Fruit fly (Drosophila melanogaster) whole organism, prepupa: Measurements from ENCODE around the gene nudE.

Source experiments
- Blimp-1 ChIP-seq: fragments of 200-800 bp; sonication (Bioruptor generic); optimal IDR thresholded peaks from 3 replicates; lab custom pipeline; 2017; ENCODE audit warnings: missing biosample characterization, missing genetic modification characterization, mild to moderate bottlenecking, moderate library complexity, missing genetic modification reagents
- CG10631 ChIP-seq: fragments of 200-800 bp; sonication (Bioruptor generic); optimal IDR thresholded peaks from 2 replicates; lab custom pipeline; 2016; ENCODE audit warnings: missing biosample characterization, missing genetic modification characterization
- CG11902 ChIP-seq: fragments of 200-800 bp; sonication (Bioruptor generic); optimal IDR thresholded peaks from 3 replicates; lab custom pipeline; 2016; ENCODE audit warnings: missing biosample characterization, missing genetic modification characterization
- CG15336 ChIP-seq: fragments of 200-800 bp; sonication (Bioruptor generic); IDR thresholded peaks from 2 replicates; pipeline ENCODE4 v1.3.6; 2022; ENCODE audit warnings: missing biosample characterization, missing genetic modification characterization
- CG3032 ChIP-seq: fragments of 200-800 bp; optimal IDR thresholded peaks from 2 replicates; lab custom pipeline; 2019; ENCODE audit warnings: missing biosample characterization, mild to moderate bottlenecking, missing genetic modification characterization, moderate library complexity
- CG31627 ChIP-seq: fragments of 200-800 bp; sonication (Bioruptor generic); optimal IDR thresholded peaks from 3 replicates; lab custom pipeline; 2016; ENCODE audit warnings: missing biosample characterization, missing genetic modification characterization
- CG3919 ChIP-seq: fragments of 200-800 bp; sonication (Bioruptor generic); optimal IDR thresholded peaks from 3 replicates; lab custom pipeline; 2016; ENCODE audit warnings: missing biosample characterization, missing genetic modification characterization
- CG4318 ChIP-seq: fragments of 200-800 bp; sonication (Bioruptor generic); optimal IDR thresholded peaks from 3 replicates; lab custom pipeline; 2017; ENCODE audit warnings: missing biosample characterization, mild to moderate bottlenecking, missing genetic modification characterization
- CG6276 ChIP-seq: fragments of 200-800 bp; sonication (Bioruptor generic); optimal IDR thresholded peaks from 2 replicates; lab custom pipeline; 2017; ENCODE audit warnings: missing biosample characterization, mild to moderate bottlenecking, missing genetic modification characterization
- CG7368 ChIP-seq: fragments of 200-800 bp; sonication (Bioruptor generic); optimal IDR thresholded peaks from 3 replicates; lab custom pipeline; 2016; ENCODE audit warnings: missing biosample characterization, missing genetic modification characterization
- CG8319 ChIP-seq: fragments of 200-800 bp; sonication (Bioruptor generic); optimal IDR thresholded peaks from 3 replicates; lab custom pipeline; 2016; ENCODE audit warnings: missing biosample characterization, missing genetic modification characterization
- CG9139 ChIP-seq: fragments of 200-800 bp; sonication (Bioruptor generic); optimal IDR thresholded peaks from 3 replicates; lab custom pipeline; 2017; ENCODE audit warnings: missing biosample characterization, mild to moderate bottlenecking, missing genetic modification characterization
- Eip75B ChIP-seq: fragments of 200-800 bp; sonication (Bioruptor generic); optimal IDR thresholded peaks from 3 replicates; lab custom pipeline; 2016; ENCODE audit warnings: missing biosample characterization, missing genetic modification characterization
- Eip78C ChIP-seq: fragments of 200-800 bp; sonication (Bioruptor generic); peaks from one replicate; lab custom pipeline; 2016; ENCODE audit warnings: missing biosample characterization, missing genetic modification characterization
- Ets21C ChIP-seq: fragments of 200-800 bp; sonication (Bioruptor generic); optimal IDR thresholded peaks from 3 replicates; lab custom pipeline; 2016; ENCODE audit warnings: missing biosample characterization, missing genetic modification characterization
- Ets96B ChIP-seq: fragments of 200-800 bp; optimal IDR thresholded peaks from 2 replicates; lab custom pipeline; 2019; ENCODE audit warnings: missing biosample characterization, mild to moderate bottlenecking, missing genetic modification characterization, moderate library complexity
- Hr39 ChIP-seq: fragments of 200-800 bp; sonication (Bioruptor generic); optimal IDR thresholded peaks from 2 replicates; lab custom pipeline; 2016; ENCODE audit warnings: missing biosample characterization, missing genetic modification characterization
- Met ChIP-seq: fragments of 200-800 bp; sonication (Bioruptor generic); optimal IDR thresholded peaks from 3 replicates; lab custom pipeline; 2016; ENCODE audit warnings: missing biosample characterization, missing genetic modification characterization
- OdsH ChIP-seq: fragments of 200-800 bp; sonication (Bioruptor generic); optimal IDR thresholded peaks from 3 replicates; lab custom pipeline; 2016; ENCODE audit warnings: missing biosample characterization, missing genetic modification characterization
- Sox14 ChIP-seq: fragments of 200-800 bp; sonication (Bioruptor generic); optimal IDR thresholded peaks from 3 replicates; lab custom pipeline; 2016; ENCODE audit warnings: missing biosample characterization, missing genetic modification characterization
- achi ChIP-seq: fragments of 200-800 bp; sonication (Bioruptor generic); optimal IDR thresholded peaks from 3 replicates; lab custom pipeline; 2016; ENCODE audit warnings: missing biosample characterization, missing genetic modification characterization
- dac ChIP-seq: fragments of 200-800 bp; sonication (Bioruptor generic); optimal IDR thresholded peaks from 2 replicates; lab custom pipeline; 2017; ENCODE audit warnings: missing biosample characterization, mild to moderate bottlenecking, missing genetic modification characterization
- dsx ChIP-seq: fragments of 200-800 bp; optimal IDR thresholded peaks from 3 replicates; lab custom pipeline; 2019; ENCODE audit warnings: missing biosample characterization, mild to moderate bottlenecking, missing genetic modification characterization, moderate library complexity; ENCODE audit not compliant: poor library complexity, severe bottlenecking
- esn ChIP-seq: fragments of 200-800 bp; sonication (Bioruptor generic); optimal IDR thresholded peaks from 2 replicates; lab custom pipeline; 2016; ENCODE audit warnings: missing biosample characterization, mild to moderate bottlenecking, missing genetic modification characterization, moderate library complexity
- fkh ChIP-seq: fragments of 200-800 bp; sonication (Bioruptor generic); optimal IDR thresholded peaks from 3 replicates; lab custom pipeline; 2017; ENCODE audit warnings: missing biosample characterization, mild to moderate bottlenecking, missing genetic modification characterization, moderate library complexity
- lz ChIP-seq: fragments of 200-800 bp; sonication (Bioruptor generic); optimal IDR thresholded peaks from 3 replicates; lab custom pipeline; 2016; ENCODE audit warnings: missing biosample characterization, missing genetic modification characterization
- pdm3 ChIP-seq: fragments of 200-800 bp; sonication (Bioruptor generic); optimal IDR thresholded peaks from 3 replicates; lab custom pipeline; 2016; ENCODE audit warnings: missing biosample characterization, missing genetic modification characterization
- ss ChIP-seq, 2 experiments: fragments of 200-800 bp; sonication (Bioruptor generic); optimal IDR thresholded peaks; 2 replicates in 1 of 2; 3 replicates in 1 of 2; lab custom pipeline; 2017 to 2018; ENCODE audit warnings: mild to moderate bottlenecking in 2 of 2, missing biosample characterization in 2 of 2, missing genetic modification characterization in 2 of 2, moderate library complexity in 1 of 2
- svp ChIP-seq: fragments of 200-800 bp; sonication (Bioruptor generic); peaks from one replicate; lab custom pipeline; 2016; ENCODE audit warnings: missing biosample characterization, missing genetic modification characterization
- topi ChIP-seq: fragments of 200-800 bp; sonication (Bioruptor generic); optimal IDR thresholded peaks from 3 replicates; lab custom pipeline; 2016; ENCODE audit warnings: missing biosample characterization, missing genetic modification characterization
- vri ChIP-seq: fragments of 200-800 bp; sonication (Bioruptor generic); optimal IDR thresholded peaks from 3 replicates; lab custom pipeline; 2016; ENCODE audit warnings: missing biosample characterization, mild to moderate bottlenecking, missing genetic modification characterization

The nudE gene

DNA sequence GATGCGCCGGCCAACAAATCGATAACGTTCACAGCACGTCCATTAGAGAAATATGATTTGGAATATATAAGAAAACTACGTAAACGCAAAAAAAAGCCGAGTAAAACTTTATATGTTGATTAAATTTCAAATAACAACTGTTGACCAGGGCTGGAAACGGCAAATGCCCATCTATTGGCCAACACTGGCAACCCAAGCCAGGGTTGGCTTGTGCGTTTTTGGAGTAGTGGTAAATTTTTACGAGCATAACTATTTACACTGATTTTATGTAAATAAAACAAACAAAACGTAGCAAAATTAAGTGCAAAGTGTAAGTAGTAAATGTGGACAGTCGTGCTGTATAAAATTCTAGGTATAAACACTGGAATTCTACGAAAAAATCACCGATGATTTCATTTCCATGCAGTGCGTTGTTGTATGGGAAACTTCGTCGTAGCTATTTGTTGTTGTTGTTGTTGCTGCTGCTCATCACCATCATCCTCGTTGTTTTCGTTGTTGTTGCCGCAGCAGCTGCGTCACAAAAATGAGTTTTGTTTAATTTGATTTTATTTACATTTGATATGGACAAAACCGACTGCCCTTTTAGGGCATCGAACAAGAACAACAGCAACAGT, at the start of gene nudE:
nudE (plus strand) TSS at position 196 of the 614 bp plus-strand sequence.
- TF ChIP-seq Eip75B (peak; percentile 55), dac (GFP tag; lab: Kevin White, UChicago) (no peak), achi (GFP tag; lab: Kevin White, UChicago) (no peak), lz (GFP tag; lab: Kevin White, UChicago) (peak; percentile 33), CG8319 (GFP tag; lab: Kevin White, UChicago) (peak; percentile 45), Ets21C (GFP tag; lab: Kevin White, UChicago) (peak; percentile 11), CG7368 (GFP tag; lab: Kevin White, UChicago) (peak; percentile 26), OdsH (GFP tag; lab: Kevin White, UChicago) (peak; percentile 19), Sox14 (GFP tag; lab: Kevin White, UChicago) (peak; percentile 46), CG31627 (GFP tag; lab: Kevin White, UChicago) (peak; percentile 42), fkh (GFP tag; lab: Kevin White, UChicago) (peak; percentile 90), topi (GFP tag; lab: Kevin White, UChicago) (peak; percentile 38), dsx (GFP tag; lab: Kevin White, UChicago) (no peak), svp (GFP tag; lab: Kevin White, UChicago) (peak; percentile 53), pdm3 (GFP tag; lab: Kevin White, UChicago) (peak; percentile 11), Eip78C (GFP tag; lab: Kevin White, UChicago) (peak; percentile 85), CG3919 (GFP tag; lab: Kevin White, UChicago) (no peak), CG10631 (GFP tag; lab: Kevin White, UChicago) (peak; percentile 16), CG6276 (no peak), CG11902 (GFP tag; lab: Kevin White, UChicago) (no peak), Blimp-1 (GFP tag; lab: Kevin White, UChicago) (no peak), CG9139 (GFP tag; lab: Kevin White, UChicago) (no peak), Met (GFP tag; lab: Kevin White, UChicago) (peak; percentile 33), Hr39 (GFP tag; lab: Kevin White, UChicago) (peak; percentile 45), esn (peak; percentile 50)

DNA sequence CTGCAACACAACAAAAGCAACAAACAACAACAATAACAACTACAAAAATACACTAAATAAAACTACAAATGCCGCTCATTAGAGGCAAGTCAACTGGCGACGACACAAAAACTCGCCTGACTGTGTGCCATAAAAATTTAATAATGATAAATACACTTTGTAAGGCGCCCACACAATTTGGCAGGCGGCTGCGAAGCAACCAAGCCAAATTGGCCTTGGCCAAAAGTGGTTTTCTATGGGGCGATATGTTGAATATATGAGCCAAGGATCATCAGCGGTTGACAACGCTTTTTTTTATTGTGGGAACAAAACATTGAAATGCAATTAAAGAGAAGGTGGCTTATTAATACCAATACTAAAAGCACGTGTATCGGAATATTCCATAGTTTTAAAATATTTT, 48.9 kb upstream of the nudE start:
- no peak for TF ChIP-seq Blimp-1 (GFP tag; lab: Kevin White, UChicago)
- no peak for TF ChIP-seq CG15336 (GFP tag; lab: Robert Waterston, UW)

DNA sequence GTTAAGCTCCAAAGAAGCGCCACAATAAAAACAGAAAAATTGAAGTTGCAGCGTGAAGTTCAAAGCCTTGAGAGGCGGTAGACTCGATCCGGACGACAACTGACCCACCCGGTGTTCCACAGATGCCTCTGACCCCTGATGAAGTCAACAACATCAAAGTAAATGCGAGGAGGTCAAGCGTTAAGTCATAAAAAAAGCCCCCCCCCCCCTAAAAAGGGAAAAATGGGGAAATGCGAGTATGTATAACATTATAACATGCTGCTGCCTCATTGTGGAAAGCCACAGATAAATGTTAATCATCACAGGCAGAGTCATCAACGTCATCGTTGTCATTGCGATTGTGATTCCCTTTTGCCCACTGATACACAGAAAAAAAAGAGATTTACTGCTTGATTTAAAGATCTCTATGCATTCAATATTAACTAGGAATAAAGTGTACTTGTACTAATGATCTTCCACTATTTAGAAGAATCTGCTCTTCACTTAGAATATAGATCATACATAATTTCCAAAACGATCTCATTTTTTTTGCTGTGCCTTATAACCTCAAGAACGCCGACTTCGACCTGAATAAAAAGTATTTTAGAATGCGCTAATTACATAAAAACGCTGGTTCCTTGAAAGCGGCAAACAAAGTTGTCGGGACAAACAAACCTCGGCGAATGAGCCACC, 47.9 kb upstream of the nudE start:
- peak; percentile 5 for TF ChIP-seq CG3032 (tag; lab: Kevin White, UChicago)
- TF ChIP-seq CG3919 (GFP tag; lab: Kevin White, UChicago), result no peak
- TF ChIP-seq dsx (GFP tag; lab: Kevin White, UChicago), result no peak
- TF ChIP-seq Ets96B (tag; lab: Kevin White, UChicago), result peak; percentile 0
- peak; percentile 85 for TF ChIP-seq svp (GFP tag; lab: Kevin White, UChicago)
- peak; percentile 56 for TF ChIP-seq Eip78C (GFP tag; lab: Kevin White, UChicago)
- peak; percentile 10 for TF ChIP-seq esn
- no peak for TF ChIP-seq lz (GFP tag; lab: Kevin White, UChicago)
- TF ChIP-seq CG10631 (GFP tag; lab: Kevin White, UChicago), result peak; percentile 25
- peak; percentile 19 for TF ChIP-seq pdm3 (GFP tag; lab: Kevin White, UChicago)
- TF ChIP-seq topi (GFP tag; lab: Kevin White, UChicago), result peak; percentile 1
- TF ChIP-seq vri, result no peak
- TF ChIP-seq ss (GFP tag; optimal IDR thresholded peaks at IDR 0.05; lab: Kevin White, UChicago), result no peak
- peak; percentile 16 for TF ChIP-seq Met (GFP tag; lab: Kevin White, UChicago)
- peak; percentile 3 for TF ChIP-seq Sox14 (GFP tag; lab: Kevin White, UChicago)
- TF ChIP-seq fkh (GFP tag; lab: Kevin White, UChicago), result no peak
- TF ChIP-seq OdsH (GFP tag; lab: Kevin White, UChicago), result peak; percentile 8
- no peak for TF ChIP-seq CG4318 (GFP tag; lab: Kevin White, UChicago)
